Fruit fly (Drosophila melanogaster): Measurements from ENCODE around the gene CG9386.

Gene CG9386

dm6 chr3R:9527907-9528842 lies 27.0 kb downstream of the CG9386 start (continued):
- peak; percentile 93 for TF ChIP-seq CG11085 (GFP tag; IDR thresholded peaks at IDR 0.05)
- TF ChIP-seq grn (GFP tag; optimal IDR thresholded peaks at IDR 0.05): peak; percentile 70
- TF ChIP-seq CG8290 (GFP tag; optimal IDR thresholded peaks at IDR 0.05): no peak
- peak in 1 of 2 experiments; percentile 94 for TF ChIP-seq CG8290 (tag; optimal IDR thresholded peaks at IDR 0.05)
- TF ChIP-seq YL-1 (GFP tag; optimal IDR thresholded peaks at IDR 0.05): no peak
- TF ChIP-seq CG1233 (GFP tag; optimal IDR thresholded peaks at IDR 0.05): peak; percentile 89
- peak in 1 of 2 experiments; percentile 65 for TF ChIP-seq Eip74EF (GFP tag; optimal IDR thresholded peaks at IDR 0.05)
- TF ChIP-seq CG11504 (tag; optimal IDR thresholded peaks at IDR 0.05): no peak
- peak in 1 of 2 experiments; percentile 65 for TF ChIP-seq Hr51 (GFP tag; optimal IDR thresholded peaks at IDR 0.05)
- no peak for TF ChIP-seq D19A (tag; optimal IDR thresholded peaks at IDR 0.05)
- TF ChIP-seq ATbp (GFP tag; optimal IDR thresholded peaks at IDR 0.05): peak; percentile 81
- no peak for TF ChIP-seq kni (GFP tag; optimal IDR thresholded peaks at IDR 0.05)
- TF ChIP-seq eyg (GFP tag; optimal IDR thresholded peaks at IDR 0.05): peak; percentile 90
- peak; percentile 84; the same call in 2 of the 3 replicates for TF ChIP-seq C15 (GFP tag; IDR thresholded peaks at IDR 0.05)
- TF ChIP-seq Blimp-1 (GFP tag; optimal IDR thresholded peaks at IDR 0.05): peak; percentile 83
- TF ChIP-seq CG3995 (GFP tag; optimal IDR thresholded peaks at IDR 0.05): peak; percentile 71
- peak; percentile 68 for TF ChIP-seq CG9876 (GFP tag; optimal IDR thresholded peaks at IDR 0.05)
- TF ChIP-seq BtbVII (GFP tag; optimal IDR thresholded peaks at IDR 0.05): peak; percentile 92
- TF ChIP-seq insv (GFP tag; optimal IDR thresholded peaks at IDR 0.05): no peak
- no peak for TF ChIP-seq CG13287 (GFP tag; IDR thresholded peaks at IDR 0.05; ENCODE audit: partially characterized antibody)
- TF ChIP-seq nau (GFP tag; optimal IDR thresholded peaks at IDR 0.05): no peak
- TF ChIP-seq Nf-YA (GFP tag; IDR thresholded peaks at IDR 0.05): peak; percentile 79
- TF ChIP-seq unc-4 (GFP tag; IDR thresholded peaks at IDR 0.05; ENCODE audit: partially characterized antibody): no peak
- peak; percentile 92 for TF ChIP-seq Gug (GFP tag; IDR thresholded peaks at IDR 0.05)
- peak in 1 of 2 experiments; percentile 33 for TF ChIP-seq crp (GFP tag; optimal IDR thresholded peaks at IDR 0.05)
- TF ChIP-seq Scr (GFP tag; IDR thresholded peaks at IDR 0.05; ENCODE audit: partially characterized antibody): no peak
- TF ChIP-seq CG11456 (GFP tag; IDR thresholded peaks at IDR 0.05): peak; percentile 93
- TF ChIP-seq HHEX (GFP tag; optimal IDR thresholded peaks at IDR 0.05): peak; percentile 93
- TF ChIP-seq CG17829 (tag; optimal IDR thresholded peaks at IDR 0.05): peak; percentile 74
- TF ChIP-seq Ets65A (GFP tag): peak; percentile 98
- peak; percentile 72 for TF ChIP-seq Bdp1 (GFP tag; optimal IDR thresholded peaks at IDR 0.05)
- peak; percentile 98 for TF ChIP-seq Rfx (GFP tag; IDR thresholded peaks at IDR 0.05)
- TF ChIP-seq Hsf (GFP tag; optimal IDR thresholded peaks at IDR 0.05): peak; percentile 81
- TF ChIP-seq Chrac-16 (GFP tag; optimal IDR thresholded peaks at IDR 0.05): peak; percentile 72
- TF ChIP-seq CG13296 (GFP tag; optimal IDR thresholded peaks at IDR 0.05): peak; percentile 88
- peak; percentile 98 for TF ChIP-seq lab (GFP tag; optimal IDR thresholded peaks at IDR 0.05)
- TF ChIP-seq CG14965 (GFP tag; optimal IDR thresholded peaks at IDR 0.05; ENCODE audit: borderline replicate concordance): peak; percentile 26
- TF ChIP-seq jigr1 (GFP tag; IDR thresholded peaks at IDR 0.05): peak; percentile 66; the same call in 1 of the 3 replicates
- TF ChIP-seq sim (GFP tag; IDR thresholded peaks at IDR 0.05): no peak
- TF ChIP-seq MESR4 (GFP tag; optimal IDR thresholded peaks at IDR 0.05): peak; percentile 10
- peak; percentile 88 for TF ChIP-seq gem (tag; optimal IDR thresholded peaks at IDR 0.05)
- 0 out of 2 replicates have a peak, but pooled peaks have one; percentile 28 for TF ChIP-seq nerfin-2 (GFP tag; IDR thresholded peaks at IDR 0.05; ENCODE audit: partially characterized antibody)
- TF ChIP-seq Sry-β (GFP tag; optimal IDR thresholded peaks at IDR 0.05): no peak
- peak; percentile 90 for TF ChIP-seq chm (GFP tag; IDR thresholded peaks at IDR 0.05)
- TF ChIP-seq HmgD (GFP tag; optimal IDR thresholded peaks at IDR 0.05): peak; percentile 91
- peak; percentile 89 for TF ChIP-seq B-H1 (GFP tag; IDR thresholded peaks at IDR 0.05)
- TF ChIP-seq PHDP (tag; optimal IDR thresholded peaks at IDR 0.05): peak; percentile 87

Data from whole organism, embryonic.